Worm (Caenorhabditis elegans): Measurements from ENCODE around the gene F56C3.1.

DNA sequence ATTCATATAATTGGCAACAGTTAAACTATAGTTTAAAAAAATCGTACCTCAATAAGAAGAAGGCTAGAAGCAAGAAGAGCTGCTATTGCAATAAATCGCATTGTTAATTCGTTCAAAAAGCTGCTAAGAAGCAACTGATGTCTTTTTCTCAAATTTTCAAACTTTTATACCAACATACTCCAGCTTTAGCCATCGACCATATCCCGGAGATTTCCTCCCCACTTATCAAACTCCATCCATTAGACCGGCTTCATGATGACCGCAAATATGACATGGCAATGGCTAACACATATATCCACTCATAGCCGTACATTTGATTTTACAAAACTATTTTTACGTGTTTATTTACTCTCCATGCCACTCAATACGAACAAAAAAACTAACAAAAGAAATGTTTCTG lies 23.4 kb downstream of the F56C3.1 start, which contains the start of gene abu-2:
- TF ChIP-seq zag-1 (tag; optimal IDR thresholded peaks at IDR 0.05) (no peak), fos-1 (tag; optimal IDR thresholded peaks at IDR 0.05) (no peak), ztf-4 (tag; optimal IDR thresholded peaks at IDR 0.05) (no peak), nhr-12 (tag; optimal IDR thresholded peaks at IDR 0.05) (no peak), nhr-25 (tag; optimal IDR thresholded peaks at IDR 0.05) (no peak), ceh-82 (tag; optimal IDR thresholded peaks at IDR 0.05) (no peak), R02D3.7 (tag; optimal IDR thresholded peaks at IDR 0.05) (no peak)
